Worm (Caenorhabditis elegans) whole organism, midembryonic: ENCODE results near the gene Y54G11A.9.
"Not testable (repeated sequence)": the region's sequence is repeated elsewhere in the genome, so short reads cannot be mapped to it uniquely, and the experiment has no call there.

Experiments
- T22C8.4 ChIP-seq: fragments of 200-800 bp; sonication (Bioruptor generic); IDR thresholded peaks from 2 replicates; pipeline ENCODE4 v1.3.6; 2022; ENCODE audit warnings: missing genetic modification characterization, missing compliant biosample characterization
- cog-1 ChIP-seq: sonication (generic microtip); optimal IDR thresholded peaks from 2 replicates; lab custom pipeline; 2016; ENCODE audit warnings: missing genetic modification characterization, missing compliant biosample characterization
- flt-1 ChIP-seq: fragments of 200-800 bp; sonication (Bioruptor generic); IDR thresholded peaks from 2 replicates; pipeline ENCODE4 v1.3.6; 2022; ENCODE audit warnings: missing genetic modification characterization, missing compliant biosample characterization
- klf-2 ChIP-seq: fragments of 200-800 bp; sonication (Bioruptor generic); conservative IDR thresholded peaks from 2 replicates; pipeline ENCODE4 v1.3.6; 2022; ENCODE audit warnings: missing genetic modification reagents, missing genetic modification characterization, missing compliant biosample characterization
- med-1 ChIP-seq: sonication (generic microtip); optimal IDR thresholded peaks from 2 replicates; lab custom pipeline; 2017; ENCODE audit warnings: missing genetic modification characterization, mild to moderate bottlenecking, missing compliant biosample characterization, antibody characterized with exemption, missing genetic modification reagents; ENCODE audit not compliant: insufficient read depth
- ref-1 ChIP-seq: fragments of 200-800 bp; sonication (Bioruptor generic); conservative IDR thresholded peaks from 2 replicates; pipeline ENCODE4 v1.3.6; 2022; ENCODE audit warnings: missing genetic modification reagents, missing genetic modification characterization, missing compliant biosample characterization
- tab-1 ChIP-seq: fragments of 200-800 bp; sonication (Bioruptor generic); IDR thresholded peaks from 2 replicates; pipeline ENCODE4 v1.3.6; 2022; ENCODE audit warnings: missing genetic modification characterization, missing compliant biosample characterization
- ztf-23 ChIP-seq: fragments of 200-800 bp; sonication (Bioruptor generic); IDR thresholded peaks from 2 replicates; pipeline ENCODE4 v1.3.6; 2022; ENCODE audit warnings: missing genetic modification reagents, missing genetic modification characterization, missing compliant biosample characterization
- ztf-29 ChIP-seq: fragments of 200-800 bp; sonication (Bioruptor generic); IDR thresholded peaks from 2 replicates; pipeline ENCODE4 v1.3.6; 2022; ENCODE audit warnings: missing genetic modification reagents, missing genetic modification characterization, missing compliant biosample characterization

The Y54G11A.9 gene

ce11 chrII:14318027-14318426 lies 28.2 kb downstream of the Y54G11A.9 start, which contains the start of gene Y54G11A.14:
TSS of gene Y54G11A.14 (plus strand) at chrII:14318158.
- no peak for TF ChIP-seq klf-2 (GFP tag; lab: Robert Waterston, UW)
- TF ChIP-seq cog-1 (tag; lab: Kevin White, UChicago) = no peak
- TF ChIP-seq ztf-29 (GFP tag; lab: Robert Waterston, UW) = no peak
- no peak for TF ChIP-seq T22C8.4 (GFP tag; lab: Robert Waterston, UW)
- no peak for TF ChIP-seq ref-1 (GFP tag; lab: Robert Waterston, UW)
- no peak for TF ChIP-seq ztf-23

ce11 chrII:14312182-14312581 lies 34.1 kb downstream of the Y54G11A.9 start:
- TF ChIP-seq tab-1 (GFP tag; lab: Robert Waterston, UW) = no peak
- no peak for TF ChIP-seq ztf-23
- no peak for TF ChIP-seq med-1 (GFP tag; lab: Kevin White, UChicago)
- TF ChIP-seq ref-1 (GFP tag; lab: Robert Waterston, UW) = no peak
- TF ChIP-seq flt-1 (GFP tag; lab: Robert Waterston, UW) = no peak
- no peak for TF ChIP-seq klf-2 (GFP tag; lab: Robert Waterston, UW)
- no peak for TF ChIP-seq ztf-29 (GFP tag; lab: Robert Waterston, UW)
- TF ChIP-seq T22C8.4 (GFP tag; lab: Robert Waterston, UW) = no peak
- TF ChIP-seq cog-1 (tag; lab: Kevin White, UChicago) = no peak

ce11 chrII:14311537-14311936 lies 34.7 kb downstream of the Y54G11A.9 start:
- TF ChIP-seq klf-2 (GFP tag; lab: Robert Waterston, UW) (no peak), T22C8.4 (GFP tag; lab: Robert Waterston, UW) (no peak), ztf-29 (GFP tag; lab: Robert Waterston, UW) (no peak), cog-1 (tag; lab: Kevin White, UChicago) (no peak), tab-1 (GFP tag; lab: Robert Waterston, UW) (no peak), med-1 (GFP tag; lab: Kevin White, UChicago) (no peak), ztf-23 (no peak), flt-1 (GFP tag; lab: Robert Waterston, UW) (no peak), ref-1 (GFP tag; lab: Robert Waterston, UW) (no peak)

ce11 chrII:14310729-14311388 lies 35.4 kb downstream of the Y54G11A.9 start, which contains the start of gene ctl-3:
TSS of gene ctl-3 (minus strand) at chrII:14310779.
- TF ChIP-seq tab-1 (GFP tag; lab: Robert Waterston, UW) = no peak
- TF ChIP-seq flt-1 (GFP tag; lab: Robert Waterston, UW) = no peak
- TF ChIP-seq klf-2 (GFP tag; lab: Robert Waterston, UW) = no peak
- no peak for TF ChIP-seq ref-1 (GFP tag; lab: Robert Waterston, UW)
- TF ChIP-seq med-1 (GFP tag; lab: Kevin White, UChicago) = no peak

- not testable (repeated sequence) for TF ChIP-seq flt-1, ref-1, klf-2 (GFP tag; lab: Robert Waterston, UW)
Observed at ce11 chrII:14306160-14306559, 40.1 kb downstream of the Y54G11A.9 start, which contains the start of gene ctl-1. TSS of gene ctl-1 (minus strand) at chrII:14306260.

ce11 chrII:14301927-14302326 lies 44.3 kb downstream of the Y54G11A.9 start, which contains the start of gene ctl-2:
TSS of gene ctl-2 (minus strand) at chrII:14302027.
- not testable (repeated sequence) for TF ChIP-seq ztf-29, tab-1, klf-2 (GFP tag; lab: Robert Waterston, UW)

- no peak for TF ChIP-seq ztf-23
- no peak for TF ChIP-seq tab-1 (GFP tag; lab: Robert Waterston, UW)
- no peak for TF ChIP-seq ztf-29 (GFP tag; lab: Robert Waterston, UW)
- no peak for TF ChIP-seq cog-1 (tag; lab: Kevin White, UChicago)
- TF ChIP-seq flt-1 (GFP tag; lab: Robert Waterston, UW) = no peak
- TF ChIP-seq ref-1 (GFP tag; lab: Robert Waterston, UW) = no peak
- no peak for TF ChIP-seq klf-2 (GFP tag; lab: Robert Waterston, UW)
- TF ChIP-seq med-1 (GFP tag; lab: Kevin White, UChicago) = no peak
- no peak for TF ChIP-seq T22C8.4 (GFP tag; lab: Robert Waterston, UW)
Observed at ce11 chrII:14299254-14299759, 46.9 kb downstream of the Y54G11A.9 start.

ce11 chrII:14297050-14297449 lies 49.2 kb downstream of the Y54G11A.9 start, which contains the start of gene Y54G11A.7:
TSS of gene Y54G11A.7 (plus strand) at chrII:14297305.
- not testable (repeated sequence) for TF ChIP-seq klf-2, tab-1, ref-1 (GFP tag; lab: Robert Waterston, UW)

- no peak for TF ChIP-seq T22C8.4 (GFP tag; lab: Robert Waterston, UW)
- no peak for TF ChIP-seq ztf-23
- no peak for TF ChIP-seq flt-1 (GFP tag; lab: Robert Waterston, UW)
- no peak for TF ChIP-seq klf-2 (GFP tag; lab: Robert Waterston, UW)
- TF ChIP-seq tab-1 (GFP tag; lab: Robert Waterston, UW) = no peak
- no peak for TF ChIP-seq cog-1 (tag; lab: Kevin White, UChicago)
- TF ChIP-seq ztf-29 (GFP tag; lab: Robert Waterston, UW) = no peak
- TF ChIP-seq med-1 (GFP tag; lab: Kevin White, UChicago) = no peak
- TF ChIP-seq ref-1 (GFP tag; lab: Robert Waterston, UW) = no peak
Observed at ce11 chrII:14296320-14296719, 49.9 kb downstream of the Y54G11A.9 start.
